Fruit fly (Drosophila melanogaster): Measurements from ENCODE around the gene yip7.

- TF ChIP-seq h (optimal IDR thresholded peaks at IDR 0.05) (no peak), ttk (optimal IDR thresholded peaks at IDR 0.05) (no peak)
These were observed 42.8 kb upstream of the yip7 start for dm6 chr3L:5992249-5992648.

Data from Kc167 (cell line).